Fruit fly (Drosophila melanogaster) whole organism, adult: ENCODE results near the gene yellow-c.

Source experiments
- CG11617 ChIP-seq: fragments of 200-800 bp; sonication (Bioruptor generic); optimal IDR thresholded peaks from 2 replicates; lab custom pipeline; 2017; ENCODE audit warnings: mild to moderate bottlenecking, missing biosample characterization, missing genetic modification reagents, missing genetic modification characterization
- CG12768 ChIP-seq: fragments of 200-800 bp; sonication (Bioruptor generic); optimal IDR thresholded peaks from 2 replicates; lab custom pipeline; 2017; ENCODE audit warnings: missing biosample characterization, missing genetic modification characterization, mild to moderate bottlenecking, moderate library complexity, missing genetic modification reagents
- CG14711 ChIP-seq: fragments of 200-800 bp; sonication (Bioruptor generic); optimal IDR thresholded peaks from 2 replicates; lab custom pipeline; 2018; ENCODE audit warnings: missing biosample characterization, mild to moderate bottlenecking, missing genetic modification characterization, moderate library complexity
- CG1620 ChIP-seq: fragments of 200-800 bp; sonication (Bioruptor generic); optimal IDR thresholded peaks from 2 replicates; lab custom pipeline; 2016; ENCODE audit warnings: missing biosample characterization, missing genetic modification characterization
- CG33017 ChIP-seq: fragments of 200-800 bp; sonication (Bioruptor generic); optimal IDR thresholded peaks from 2 replicates; lab custom pipeline; 2018; ENCODE audit warnings: missing biosample characterization, mild to moderate bottlenecking, missing genetic modification characterization, moderate library complexity
- CG5204 ChIP-seq: fragments of 200-800 bp; sonication (Bioruptor generic); optimal IDR thresholded peaks from 2 replicates; lab custom pipeline; 2016; ENCODE audit warnings: missing biosample characterization, missing genetic modification characterization
- CG7045 ChIP-seq: fragments of 200-800 bp; sonication (Bioruptor generic); optimal IDR thresholded peaks from 2 replicates; lab custom pipeline; 2017; ENCODE audit warnings: missing biosample characterization, mild to moderate bottlenecking, missing genetic modification characterization
- CG7101 ChIP-seq: fragments of 200-800 bp; sonication (Bioruptor generic); optimal IDR thresholded peaks from 2 replicates; lab custom pipeline; 2018; ENCODE audit warnings: missing biosample characterization, mild to moderate bottlenecking, missing genetic modification characterization, moderate library complexity
- Clk ChIP-seq: fragments of 200-800 bp; sonication (Bioruptor generic); optimal IDR thresholded peaks from 2 replicates; lab custom pipeline; 2017; ENCODE audit warnings: missing biosample characterization, missing genetic modification characterization
- Crg-1 ChIP-seq: fragments of 200-800 bp; sonication (Bioruptor generic); optimal IDR thresholded peaks from 2 replicates; lab custom pipeline; 2016; ENCODE audit warnings: missing biosample characterization, missing genetic modification characterization
- Hr96 ChIP-seq: fragments of 200-800 bp; sonication (Bioruptor generic); optimal IDR thresholded peaks from 2 replicates; lab custom pipeline; 2016; ENCODE audit warnings: missing biosample characterization, missing genetic modification characterization
- Mnt ChIP-seq: fragments of 200-800 bp; sonication (Bioruptor generic); optimal IDR thresholded peaks from 2 replicates; lab custom pipeline; 2016; ENCODE audit warnings: missing biosample characterization, mild to moderate bottlenecking, missing genetic modification characterization
- bab1 ChIP-seq: fragments of 200-800 bp; sonication (Bioruptor generic); optimal IDR thresholded peaks from 3 replicates; lab custom pipeline; 2019; ENCODE audit warnings: missing biosample characterization, mild to moderate bottlenecking, missing genetic modification characterization, moderate library complexity
- cic ChIP-seq: fragments of 200-800 bp; sonication (Bioruptor generic); optimal IDR thresholded peaks from 2 replicates; lab custom pipeline; 2017; ENCODE audit warnings: missing biosample characterization, mild to moderate bottlenecking, missing genetic modification characterization, moderate library complexity
- cnc ChIP-seq, 2 experiments: fragments of >200 bp; optimal IDR thresholded peaks; 2 replicates each; lab custom pipeline; 2017
- kay ChIP-seq: fragments of 200-800 bp; sonication (Bioruptor generic); peaks from one replicate; lab custom pipeline; 2016; ENCODE audit warnings: missing biosample characterization, missing genetic modification characterization, borderline replicate concordance
- ovo ChIP-seq: fragments of 200-800 bp; sonication (Bioruptor generic); optimal IDR thresholded peaks from 2 replicates; lab custom pipeline; 2016; ENCODE audit warnings: missing biosample characterization, missing genetic modification characterization
- pad ChIP-seq: fragments of 200-800 bp; sonication (Bioruptor generic); optimal IDR thresholded peaks from 3 replicates; lab custom pipeline; 2017; ENCODE audit warnings: missing biosample characterization, missing genetic modification characterization, mild to moderate bottlenecking, moderate library complexity, missing genetic modification reagents
- tj ChIP-seq: fragments of 200-800 bp; sonication (Bioruptor generic); optimal IDR thresholded peaks from 3 replicates; lab custom pipeline; 2017; ENCODE audit warnings: missing biosample characterization, mild to moderate bottlenecking, missing genetic modification characterization, moderate library complexity
- toe ChIP-seq: fragments of 200-800 bp; sonication (Bioruptor generic); optimal IDR thresholded peaks from 2 replicates; lab custom pipeline; 2016; ENCODE audit warnings: missing biosample characterization, missing genetic modification characterization

yellow-c gene

dm6 chr2L:15059000-15059399 lies 23.8 kb downstream of the yellow-c start:
- no peak for TF ChIP-seq CG14711 (tag; lab: Kevin White, UChicago)
- peak; percentile 74 for TF ChIP-seq kay (GFP tag; lab: Kevin White, UChicago)

DNA sequence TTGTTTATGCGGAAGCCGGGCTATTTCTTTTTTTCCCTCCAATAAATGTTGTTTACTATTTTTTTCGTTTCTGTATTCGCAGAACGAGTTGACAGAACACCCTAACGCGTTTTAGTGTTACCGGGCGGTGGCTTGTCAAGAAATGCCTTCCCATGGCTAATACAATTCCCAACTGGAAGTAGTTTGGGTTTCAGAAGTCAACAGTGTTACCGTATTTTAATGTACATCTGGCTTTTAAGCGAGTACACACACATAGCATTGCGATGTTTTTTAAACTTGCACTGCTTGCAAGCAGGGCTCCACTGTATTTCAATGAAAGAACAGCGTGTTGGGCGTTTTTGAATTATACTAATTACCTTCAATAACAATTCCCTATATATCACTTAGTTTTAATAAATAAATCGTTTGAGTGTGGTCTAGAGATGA lies 25.4 kb downstream of the yellow-c start, which contains the start of gene TfIIS:
Gene TfIIS (minus strand): TSS at position 178 of the 426 bp plus-strand sequence.
- TF ChIP-seq Mnt (GFP tag; lab: Kevin White, UChicago) = peak; percentile 10
- no peak for TF ChIP-seq kay (GFP tag; lab: Kevin White, UChicago)

DNA sequence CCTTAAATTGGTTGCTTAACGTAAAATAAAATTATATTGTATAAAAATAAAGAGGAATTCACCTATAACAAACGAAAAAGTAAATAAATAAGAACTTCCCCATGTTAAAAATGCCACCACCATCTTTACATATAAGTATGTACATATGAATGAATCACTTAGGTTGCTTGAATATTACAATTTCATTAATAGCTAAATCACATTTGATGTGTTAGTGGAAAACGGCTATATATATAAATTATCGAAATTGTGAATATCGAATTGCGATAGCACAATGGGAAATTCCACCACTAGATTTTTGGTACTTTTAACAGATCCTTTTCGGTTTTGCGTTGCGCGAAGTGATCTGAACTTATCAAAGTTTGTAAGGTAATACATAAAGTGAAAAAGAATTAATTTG lies 26.2 kb downstream of the yellow-c start, which contains the start of the genes solo and vas:
Gene solo (plus strand): TSS at position 289 of the 400 bp plus-strand sequence.
Gene vas (plus strand): TSS at position 289 of the 400 bp plus-strand sequence.
- TF ChIP-seq kay (GFP tag; lab: Kevin White, UChicago) (peak; percentile 81), CG7101 (tag; lab: Kevin White, UChicago) (no peak), ovo (GFP tag; lab: Kevin White, UChicago) (no peak), cnc (optimal IDR thresholded peaks at IDR 0.05; lab: Kevin White, UChicago) (no peak)

dm6 chr2L:15062095-15062494 lies 26.9 kb downstream of the yellow-c start:
- no peak for TF ChIP-seq CG12768 (GFP tag; lab: Kevin White, UChicago)
- TF ChIP-seq ovo (GFP tag; lab: Kevin White, UChicago) = peak; percentile 41
- TF ChIP-seq CG14711 (tag; lab: Kevin White, UChicago) = peak; percentile 91
- peak; percentile 42 for TF ChIP-seq pad
- TF ChIP-seq CG5204 = no peak
- no peak for TF ChIP-seq CG11617 (GFP tag; lab: Kevin White, UChicago)

dm6 chr2L:15065663-15066062 lies 30.5 kb downstream of the yellow-c start:
- TF ChIP-seq cnc (optimal IDR thresholded peaks at IDR 0.05; lab: Kevin White, UChicago) (peak in 1 of 2 experiments; percentile 26), bab1 (no peak)

- TF ChIP-seq Hr96 (GFP tag; lab: Kevin White, UChicago) = no peak
- no peak for TF ChIP-seq Mnt (GFP tag; lab: Kevin White, UChicago)
- TF ChIP-seq cic = no peak
- TF ChIP-seq Crg-1 = no peak
- no peak for TF ChIP-seq CG5204
- TF ChIP-seq toe (GFP tag; lab: Kevin White, UChicago) = no peak
- no peak for TF ChIP-seq CG12768 (GFP tag; lab: Kevin White, UChicago)
- TF ChIP-seq kay (GFP tag; lab: Kevin White, UChicago) = no peak
- TF ChIP-seq CG7101 (tag; lab: Kevin White, UChicago) = no peak
- no peak for TF ChIP-seq CG7045
- no peak for TF ChIP-seq pad
- no peak for TF ChIP-seq ovo (GFP tag; lab: Kevin White, UChicago)
- TF ChIP-seq cnc (optimal IDR thresholded peaks at IDR 0.05; lab: Kevin White, UChicago) = no peak
- TF ChIP-seq CG11617 (GFP tag; lab: Kevin White, UChicago) = no peak
- no peak for TF ChIP-seq Clk (GFP tag; lab: Kevin White, UChicago)
- TF ChIP-seq tj (GFP tag; lab: Kevin White, UChicago) = no peak
- no peak for TF ChIP-seq CG1620 (GFP tag; lab: Kevin White, UChicago)
These were observed 30.9 kb downstream of the yellow-c start for dm6 chr2L:15066141-15066540.

DNA sequence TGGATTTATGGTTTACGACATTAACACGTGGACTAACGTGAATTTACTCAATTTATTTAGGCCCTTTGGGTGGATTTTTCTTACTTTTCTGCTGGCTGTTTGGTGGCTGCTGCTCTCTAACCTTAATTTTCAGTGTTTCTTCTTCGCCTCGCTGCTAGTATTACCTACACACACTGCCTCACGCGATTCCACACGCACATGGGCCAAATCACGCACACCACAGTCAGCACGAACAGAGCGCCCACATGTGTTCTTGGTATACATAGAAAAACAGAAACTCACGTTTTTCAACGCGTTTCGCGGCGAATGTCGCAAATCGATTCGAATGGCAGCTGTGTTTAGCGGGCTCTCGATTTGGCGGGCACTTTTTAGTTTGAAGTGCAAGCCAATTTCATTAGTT lies 32.6 kb downstream of the yellow-c start:
- no peak for TF ChIP-seq Hr96 (GFP tag; lab: Kevin White, UChicago)
- TF ChIP-seq ovo (GFP tag; lab: Kevin White, UChicago) = peak; percentile 18
- peak; percentile 100 for TF ChIP-seq Mnt (GFP tag; lab: Kevin White, UChicago)
- no peak for TF ChIP-seq CG11617 (GFP tag; lab: Kevin White, UChicago)
- peak; percentile 67 for TF ChIP-seq Crg-1
- TF ChIP-seq CG14711 (tag; lab: Kevin White, UChicago) = peak; percentile 60
- no peak for TF ChIP-seq cnc (optimal IDR thresholded peaks at IDR 0.05; lab: Kevin White, UChicago)
- TF ChIP-seq bab1 = peak; percentile 61
- peak; percentile 42 for TF ChIP-seq pad
- TF ChIP-seq cic = peak; percentile 92
- no peak for TF ChIP-seq CG5204
- TF ChIP-seq CG1620 (GFP tag; lab: Kevin White, UChicago) = peak; percentile 60
- TF ChIP-seq toe (GFP tag; lab: Kevin White, UChicago) = peak; percentile 30
- TF ChIP-seq Clk (GFP tag; lab: Kevin White, UChicago) = peak; percentile 75
- TF ChIP-seq CG7101 (tag; lab: Kevin White, UChicago) = peak; percentile 54
- TF ChIP-seq CG33017 (tag; lab: Kevin White, UChicago) = no peak
- TF ChIP-seq tj (GFP tag; lab: Kevin White, UChicago) = peak; percentile 77
- TF ChIP-seq kay (GFP tag; lab: Kevin White, UChicago) = no peak
- no peak for TF ChIP-seq CG12768 (GFP tag; lab: Kevin White, UChicago)
- peak; percentile 38 for TF ChIP-seq CG7045

DNA sequence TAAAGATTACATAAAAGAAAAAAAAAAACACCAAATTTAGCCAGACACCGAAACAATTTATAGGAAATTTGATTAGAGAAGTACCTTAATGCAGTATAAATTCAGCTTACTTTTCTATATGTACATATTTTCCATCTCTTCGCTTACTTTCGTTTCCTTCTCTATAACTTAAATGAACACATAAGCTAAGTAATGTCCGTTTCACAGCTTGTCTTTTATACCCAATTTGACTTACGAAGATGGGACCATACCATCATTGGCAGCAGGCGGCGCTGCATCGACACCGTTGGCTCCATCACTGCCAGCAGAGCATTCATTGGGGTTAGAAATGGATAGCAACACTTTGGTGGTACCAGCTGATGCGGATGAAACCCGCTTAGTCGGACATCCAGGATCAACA lies 35.0 kb downstream of the yellow-c start, which contains the start of gene vig:
Gene vig (minus strand): TSS at position 101 of the 400 bp plus-strand sequence.
- TF ChIP-seq cnc (optimal IDR thresholded peaks at IDR 0.05; lab: Kevin White, UChicago) = no peak
- TF ChIP-seq CG14711 (tag; lab: Kevin White, UChicago) = no peak
- no peak for TF ChIP-seq toe (GFP tag; lab: Kevin White, UChicago)
- no peak for TF ChIP-seq kay (GFP tag; lab: Kevin White, UChicago)
- TF ChIP-seq CG5204 = no peak
